Fruit fly (Drosophila melanogaster) whole organism, embryonic: ENCODE measurements around the gene CG17202.
A peak's percentile ranks its signal among the peaks of the same experiment; 100 is the strongest.

ENCODE experiments used
- CG10267 ChIP-seq: fragments of 200-800 bp; sonication (Bioruptor generic); optimal IDR thresholded peaks from 2 replicates; lab custom pipeline; 2018; ENCODE audit warnings: missing biosample characterization, mild to moderate bottlenecking, missing genetic modification characterization, moderate library complexity
- CG10274 ChIP-seq: fragments of 200-800 bp; sonication (Bioruptor generic); optimal IDR thresholded peaks from 3 replicates; lab custom pipeline; 2017; ENCODE audit warnings: missing biosample characterization, mild to moderate bottlenecking, missing genetic modification characterization
- CG10979 ChIP-seq: fragments of 200-800 bp; sonication (Bioruptor generic); optimal IDR thresholded peaks from 2 replicates; lab custom pipeline; 2018; ENCODE audit warnings: missing biosample characterization, mild to moderate bottlenecking, missing genetic modification characterization, moderate library complexity
- CG12769 ChIP-seq: fragments of 200-800 bp; sonication (Bioruptor generic); optimal IDR thresholded peaks from 2 replicates; lab custom pipeline; 2019; ENCODE audit warnings: missing biosample characterization, mild to moderate bottlenecking, missing genetic modification characterization, moderate library complexity
- CG1647 ChIP-seq: fragments of 200-800 bp; sonication (Bioruptor generic); optimal IDR thresholded peaks from 3 replicates; lab custom pipeline; 2016; ENCODE audit warnings: missing biosample characterization, missing genetic modification characterization
- CG18599 ChIP-seq: fragments of 200-800 bp; sonication (Bioruptor generic); optimal IDR thresholded peaks from 3 replicates; lab custom pipeline; 2017; ENCODE audit warnings: missing biosample characterization, missing genetic modification characterization, mild to moderate bottlenecking, moderate library complexity, missing genetic modification reagents
- CG2678 ChIP-seq: fragments of 200-800 bp; sonication (Bioruptor generic); optimal IDR thresholded peaks from 3 replicates; lab custom pipeline; 2019; ENCODE audit warnings: missing biosample characterization, mild to moderate bottlenecking, missing genetic modification characterization, moderate library complexity
- CG32767 ChIP-seq: fragments of 200-800 bp; sonication (Bioruptor generic); IDR thresholded peaks from 2 replicates; pipeline ENCODE4 v1.3.6; 2022; ENCODE audit warnings: missing biosample characterization, missing genetic modification characterization
- CG34224 ChIP-seq: fragments of 200-800 bp; sonication (Bioruptor generic); IDR thresholded peaks from 3 replicates; pipeline ENCODE4 v1.3.6; 2022; ENCODE audit warnings: missing biosample characterization, missing genetic modification characterization; ENCODE audit not compliant: partially characterized antibody
- CG4360 ChIP-seq: fragments of 200-800 bp; sonication (Bioruptor generic); IDR thresholded peaks from 2 replicates; pipeline ENCODE4 v1.3.6; 2022; ENCODE audit warnings: missing biosample characterization, missing genetic modification characterization
- CG4707 ChIP-seq: fragments of 200-800 bp; sonication (Bioruptor generic); optimal IDR thresholded peaks from 2 replicates; lab custom pipeline; 2018; ENCODE audit warnings: missing biosample characterization, mild to moderate bottlenecking, missing genetic modification characterization, moderate library complexity
- CG5245 ChIP-seq: fragments of 200-800 bp; sonication (Bioruptor generic); optimal IDR thresholded peaks from 3 replicates; lab custom pipeline; 2016; ENCODE audit warnings: missing biosample characterization, missing genetic modification characterization
- CG5953 ChIP-seq: fragments of 200-800 bp; sonication (Bioruptor generic); IDR thresholded peaks from 2 replicates; pipeline ENCODE4 v1.3.6; 2022; ENCODE audit warnings: missing biosample characterization, missing genetic modification characterization
- CG6175 ChIP-seq: fragments of 200-800 bp; sonication (Bioruptor generic); IDR thresholded peaks from 3 replicates; pipeline ENCODE4 v1.3.6; 2022; ENCODE audit warnings: missing biosample characterization, missing genetic modification characterization
- CG9932 ChIP-seq: fragments of 200-800 bp; sonication (Bioruptor generic); IDR thresholded peaks from 2 replicates; pipeline ENCODE4 v1.3.6; 2022; ENCODE audit warnings: missing biosample characterization, missing genetic modification characterization
- Camta ChIP-seq: fragments of 200-800 bp; sonication (Bioruptor generic); optimal IDR thresholded peaks from 2 replicates; lab custom pipeline; 2016; ENCODE audit warnings: missing biosample characterization, missing genetic modification characterization
- D19A ChIP-seq: fragments of 200-800 bp; optimal IDR thresholded peaks from 3 replicates; lab custom pipeline; 2019; ENCODE audit warnings: missing biosample characterization, mild to moderate bottlenecking, missing genetic modification characterization, moderate library complexity
- Dbx ChIP-seq: fragments of 200-800 bp; sonication (Bioruptor generic); IDR thresholded peaks from 3 replicates; pipeline ENCODE4 v1.3.6; 2022; ENCODE audit warnings: missing biosample characterization, missing genetic modification characterization
- Dip3 ChIP-seq: fragments of 200-800 bp; sonication (Bioruptor generic); optimal IDR thresholded peaks from 3 replicates; lab custom pipeline; 2016; ENCODE audit warnings: missing biosample characterization, missing genetic modification characterization
- Drgx ChIP-seq: fragments of 200-800 bp; sonication (Bioruptor generic); IDR thresholded peaks from 2 replicates; pipeline ENCODE4 v1.3.6; 2022; ENCODE audit warnings: missing biosample characterization, missing genetic modification characterization
- Fer2 ChIP-seq: fragments of 200-800 bp; sonication (Bioruptor generic); optimal IDR thresholded peaks from 2 replicates; lab custom pipeline; 2018; ENCODE audit warnings: missing biosample characterization, mild to moderate bottlenecking, missing genetic modification characterization, moderate library complexity
- HLHmδ ChIP-seq: fragments of 200-800 bp; sonication (Bioruptor generic); optimal IDR thresholded peaks from 2 replicates; lab custom pipeline; 2018; ENCODE audit warnings: missing biosample characterization, mild to moderate bottlenecking, missing genetic modification characterization, moderate library complexity
- Hmr ChIP-seq: fragments of 200-800 bp; sonication (Bioruptor generic); optimal IDR thresholded peaks from 3 replicates; lab custom pipeline; 2017; ENCODE audit warnings: mild to moderate bottlenecking, missing biosample characterization, missing genetic modification reagents, missing genetic modification characterization
- Med ChIP-seq: fragments of 200-800 bp; sonication (Bioruptor generic); peaks from one replicate; lab custom pipeline; 2016; ENCODE audit warnings: missing biosample characterization, missing genetic modification characterization, mild to moderate bottlenecking, inconsistent platforms, moderate library complexity
- Oaz ChIP-seq: fragments of 200-800 bp; sonication (Bioruptor generic); IDR thresholded peaks from 2 replicates; pipeline ENCODE4 v1.3.6; 2022; ENCODE audit warnings: missing biosample characterization, missing genetic modification characterization
- Optix ChIP-seq: fragments of 200-800 bp; sonication (Bioruptor generic); IDR thresholded peaks from 3 replicates; pipeline ENCODE4 v1.3.6; 2022; ENCODE audit warnings: missing biosample characterization, missing genetic modification characterization
- ash1 ChIP-seq: fragments of 200-800 bp; sonication (Bioruptor generic); optimal IDR thresholded peaks from 2 replicates; lab custom pipeline; 2018; ENCODE audit warnings: missing biosample characterization, mild to moderate bottlenecking, missing genetic modification characterization
- chinmo ChIP-seq: fragments of 200-800 bp; sonication (Bioruptor generic); IDR thresholded peaks from 4 replicates; pipeline ENCODE4 v1.3.6; 2022; ENCODE audit warnings: missing biosample characterization, missing genetic modification characterization; ENCODE audit not compliant: partially characterized antibody
- dysf ChIP-seq: fragments of 200-800 bp; sonication (Bioruptor generic); IDR thresholded peaks from 3 replicates; pipeline ENCODE4 v1.3.6; 2022; ENCODE audit warnings: missing biosample characterization, missing genetic modification characterization
- eve ChIP-seq, 2 experiments: fragments of >200 bp; optimal IDR thresholded peaks; 2 replicates each; lab custom pipeline; 2017; ENCODE audit warnings: missing biosample characterization in 2 of 2, missing genetic modification characterization in 2 of 2
- exex ChIP-seq: fragments of 200-800 bp; sonication (Bioruptor generic); optimal IDR thresholded peaks from 4 replicates; lab custom pipeline; 2018; ENCODE audit warnings: missing biosample characterization, mild to moderate bottlenecking, missing genetic modification characterization, moderate library complexity
- h ChIP-seq: fragments of >200 bp; optimal IDR thresholded peaks from 2 replicates; lab custom pipeline; 2017
- insv ChIP-seq, 2 experiments: fragments of 200-800 bp; sonication (Bioruptor generic); optimal IDR thresholded peaks; 3 replicates each; lab custom pipeline; 2016 to 2018; ENCODE audit warnings: missing biosample characterization in 2 of 2, missing genetic modification characterization in 2 of 2
- knrl ChIP-seq: fragments of 200-800 bp; sonication (Bioruptor generic); IDR thresholded peaks from 3 replicates; pipeline ENCODE4 v1.3.6; 2022; ENCODE audit warnings: missing biosample characterization, missing genetic modification characterization; ENCODE audit not compliant: partially characterized antibody
- mirr ChIP-seq: fragments of 200-800 bp; sonication (Bioruptor generic); optimal IDR thresholded peaks from 3 replicates; lab custom pipeline; 2018; ENCODE audit warnings: missing biosample characterization, mild to moderate bottlenecking, missing genetic modification characterization
- nerfin-1 ChIP-seq: fragments of 200-800 bp; sonication (Bioruptor generic); optimal IDR thresholded peaks from 3 replicates; lab custom pipeline; 2019; ENCODE audit warnings: missing biosample characterization, mild to moderate bottlenecking, missing genetic modification characterization, moderate library complexity
- phol ChIP-seq: fragments of 200-800 bp; sonication (Bioruptor generic); optimal IDR thresholded peaks from 3 replicates; lab custom pipeline; 2018; ENCODE audit warnings: missing biosample characterization, mild to moderate bottlenecking, missing genetic modification characterization, moderate library complexity
- salm ChIP-seq: fragments of 200-800 bp; sonication (Bioruptor generic); optimal IDR thresholded peaks from 2 replicates; lab custom pipeline; 2018; ENCODE audit warnings: missing biosample characterization, mild to moderate bottlenecking, missing genetic modification characterization
- schlank ChIP-seq: fragments of 200-800 bp; sonication (Bioruptor generic); optimal IDR thresholded peaks from 2 replicates; lab custom pipeline; 2018; ENCODE audit warnings: missing biosample characterization, mild to moderate bottlenecking, missing genetic modification characterization
- scrt ChIP-seq: fragments of 200-800 bp; sonication (Bioruptor generic); optimal IDR thresholded peaks from 2 replicates; lab custom pipeline; 2018; ENCODE audit warnings: missing biosample characterization, mild to moderate bottlenecking, missing genetic modification characterization, moderate library complexity
- sens ChIP-seq: fragments of 200-800 bp; sonication (Bioruptor generic); peaks from one replicate; lab custom pipeline; 2016; ENCODE audit warnings: missing biosample characterization, missing genetic modification characterization
- seq ChIP-seq: fragments of 200-800 bp; sonication (Bioruptor generic); IDR thresholded peaks from 2 replicates; pipeline ENCODE4 v1.3.6; 2022; ENCODE audit warnings: missing biosample characterization, missing genetic modification characterization
- trh ChIP-seq: fragments of 200-800 bp; sonication (Bioruptor generic); optimal IDR thresholded peaks from 2 replicates; lab custom pipeline; 2016; ENCODE audit warnings: missing biosample characterization, missing genetic modification characterization
- wek ChIP-seq: fragments of 200-800 bp; sonication (Bioruptor generic); optimal IDR thresholded peaks from 3 replicates; lab custom pipeline; 2018; ENCODE audit warnings: missing biosample characterization, mild to moderate bottlenecking, missing genetic modification characterization, moderate library complexity

The CG17202 gene

dm6 chr3R:12449617-12450242, 27.2 kb downstream of the CG17202 start (continued):
- no peak for TF ChIP-seq knrl (GFP tag; lab: Robert Waterston, UW)
- no peak for TF ChIP-seq Dip3 (GFP tag; lab: Kevin White, UChicago)
- TF ChIP-seq CG5245 (GFP tag; lab: Kevin White, UChicago) = no peak
- TF ChIP-seq CG32767 (GFP tag; lab: Robert Waterston, UW) = peak; percentile 46; the same call in 1 of the 2 replicates
- peak; percentile 10 for TF ChIP-seq exex (tag; lab: Kevin White, UChicago)
- TF ChIP-seq CG1647 (GFP tag; lab: Kevin White, UChicago) = no peak
- TF ChIP-seq Med (GFP tag; lab: Kevin White, UChicago) = peak; percentile 75
- TF ChIP-seq CG4360 = peak; percentile 37; the same call in 1 of the 2 replicates
- TF ChIP-seq wek (GFP tag; lab: Kevin White, UChicago) = no peak
- no peak for TF ChIP-seq HLHmδ (GFP tag; lab: Kevin White, UChicago)
- no peak for TF ChIP-seq CG9932 (GFP tag; lab: Robert Waterston, UW)
- no peak for TF ChIP-seq salm
- TF ChIP-seq mirr (GFP tag; lab: Kevin White, UChicago) = peak; percentile 55
- no peak for TF ChIP-seq CG12769 (tag; lab: Kevin White, UChicago)
- 0 out of 3 replicates have a peak, but pooled peaks have one; percentile 31 for TF ChIP-seq CG6175 (GFP tag; lab: Robert Waterston, UW)
- TF ChIP-seq phol (tag; lab: Kevin White, UChicago) = no peak
- TF ChIP-seq h = no peak
- no peak for TF ChIP-seq Dbx (GFP tag; lab: Robert Waterston, UW)
- no peak for TF ChIP-seq Fer2 (tag; lab: Kevin White, UChicago)
- TF ChIP-seq trh (GFP tag; lab: Kevin White, UChicago) = no peak
- TF ChIP-seq chinmo (GFP tag; lab: Robert Waterston, UW) = no peak
- TF ChIP-seq CG10979 (tag; lab: Kevin White, UChicago) = no peak
- no peak for TF ChIP-seq D19A
- TF ChIP-seq CG4707 = no peak
- no peak for TF ChIP-seq Camta (GFP tag; lab: Kevin White, UChicago)
- TF ChIP-seq dysf (GFP tag; lab: Robert Waterston, UW) = no peak
- TF ChIP-seq Hmr (GFP tag; lab: Kevin White, UChicago) = no peak
- TF ChIP-seq scrt = no peak
- no peak for TF ChIP-seq ash1
- TF ChIP-seq nerfin-1 (tag; lab: Kevin White, UChicago) = peak; percentile 78
- no peak for TF ChIP-seq CG2678 (tag; lab: Kevin White, UChicago)
- no peak for TF ChIP-seq Drgx
- no peak for TF ChIP-seq Optix (GFP tag; lab: Robert Waterston, UW)
- no peak for TF ChIP-seq CG34224 (GFP tag; lab: Robert Waterston, UW)
- no peak for TF ChIP-seq eve (GFP tag; optimal IDR thresholded peaks at IDR 0.05; lab: Kevin White, UChicago)
- no peak for TF ChIP-seq CG10274 (GFP tag; lab: Kevin White, UChicago)
- TF ChIP-seq CG5953 (GFP tag; lab: Robert Waterston, UW) = 0 out of 2 replicates have a peak, but pooled peaks have one; percentile 19
- TF ChIP-seq seq (GFP tag; lab: Robert Waterston, UW) = peak; percentile 48
- TF ChIP-seq sens = peak; percentile 56
- no peak for TF ChIP-seq CG18599 (GFP tag; lab: Kevin White, UChicago)
- no peak for TF ChIP-seq CG10267 (tag; lab: Kevin White, UChicago)
- TF ChIP-seq insv (GFP tag; optimal IDR thresholded peaks at IDR 0.05; lab: Kevin White, UChicago) = no peak
- TF ChIP-seq Oaz (GFP tag; lab: Robert Waterston, UW) = no peak
- no peak for TF ChIP-seq schlank (tag; lab: Kevin White, UChicago)
- TF ChIP-seq, all 482 proteins: peak for 30
